Fruit fly (Drosophila melanogaster): ENCODE data around the gene gzl.

The gzl gene

dm6 chr3R:6395572-6396295 is 13.0 kb downstream of the gzl start (continued):
- TF ChIP-seq cwo (GFP tag; optimal IDR thresholded peaks at IDR 0.05) (no peak), Ets97D (GFP tag; optimal IDR thresholded peaks at IDR 0.05) (no peak), Asciz (GFP tag; optimal IDR thresholded peaks at IDR 0.05) (peak; percentile 26), phol (tag; optimal IDR thresholded peaks at IDR 0.05) (peak; percentile 11), Mes4 (GFP tag; optimal IDR thresholded peaks at IDR 0.05) (no peak), CG17568 (GFP tag; optimal IDR thresholded peaks at IDR 0.05) (no peak), HLH3B (GFP tag; IDR thresholded peaks at IDR 0.05) (no peak)

- TF ChIP-seq CG2199 (GFP tag; IDR thresholded peaks at IDR 0.05) (0 out of 3 replicates have a peak, but pooled peaks have one; percentile 34), Med (GFP tag) (peak; percentile 2), tio (GFP tag; optimal IDR thresholded peaks at IDR 0.05) (no peak)
These were observed 13.9 kb downstream of the gzl start for dm6 chr3R:6396613-6397012.

dm6 chr3R:6397611-6398092 is 14.9 kb downstream of the gzl start:
- TF ChIP-seq vfl (GFP tag; optimal IDR thresholded peaks at IDR 0.05) (no peak), Fer2 (tag; optimal IDR thresholded peaks at IDR 0.05) (no peak), CG30403 (GFP tag; optimal IDR thresholded peaks at IDR 0.05) (peak; percentile 21), sr (GFP tag; IDR thresholded peaks at IDR 0.05) (no peak), Trl (optimal IDR thresholded peaks at IDR 0.05) (no peak), Trl (GFP tag; optimal IDR thresholded peaks at IDR 0.05) (no peak), sd (tag; optimal IDR thresholded peaks at IDR 0.05) (no peak), lab (GFP tag; optimal IDR thresholded peaks at IDR 0.05) (peak; percentile 27), ci (GFP tag; IDR thresholded peaks at IDR 0.05) (no peak), insv (GFP tag; optimal IDR thresholded peaks at IDR 0.05) (no peak), ac (GFP tag; optimal IDR thresholded peaks at IDR 0.05) (no peak), eve (GFP tag; optimal IDR thresholded peaks at IDR 0.05) (peak in 1 of 2 experiments; percentile 14), CG18619 (GFP tag; optimal IDR thresholded peaks at IDR 0.05) (no peak), al (GFP tag; IDR thresholded peaks at IDR 0.05) (peak; percentile 27; the same call in 1 of the 2 replicates), CG15011 (GFP tag; optimal IDR thresholded peaks at IDR 0.05) (no peak), CG8388 (GFP tag; optimal IDR thresholded peaks at IDR 0.05) (no peak), hkb (optimal IDR thresholded peaks at IDR 0.05) (no peak), hkb (GFP tag; IDR thresholded peaks at IDR 0.05) (no peak), CG2120 (GFP tag; optimal IDR thresholded peaks at IDR 0.05) (peak; percentile 61), CG2875 (GFP tag; optimal IDR thresholded peaks at IDR 0.05) (no peak), Dref (GFP tag; IDR thresholded peaks at IDR 0.05) (no peak), CG9817 (tag; optimal IDR thresholded peaks at IDR 0.05) (peak; percentile 21), ro (GFP tag; IDR thresholded peaks at IDR 0.05) (no peak), twi (tag; optimal IDR thresholded peaks at IDR 0.05) (no peak), inv (GFP tag; IDR thresholded peaks at IDR 0.05; ENCODE audit: partially characterized antibody) (no peak), Dbx (GFP tag; IDR thresholded peaks at IDR 0.05) (no peak), Deaf1 (tag; optimal IDR thresholded peaks at IDR 0.05) (no peak), jigr1 (GFP tag; IDR thresholded peaks at IDR 0.05) (no peak), nom (GFP tag; optimal IDR thresholded peaks at IDR 0.05) (no peak), kah (GFP tag; optimal IDR thresholded peaks at IDR 0.05) (no peak), CG11723 (GFP tag; optimal IDR thresholded peaks at IDR 0.05) (no peak), CG6765 (GFP tag; optimal IDR thresholded peaks at IDR 0.05) (no peak), row (GFP tag; IDR thresholded peaks at IDR 0.05) (peak; percentile 61), CG14014 (GFP tag; IDR thresholded peaks at IDR 0.05) (no peak), Nf-YA (GFP tag; IDR thresholded peaks at IDR 0.05) (no peak), CG12104 (GFP tag; optimal IDR thresholded peaks at IDR 0.05) (no peak), CG10147 (GFP tag; optimal IDR thresholded peaks at IDR 0.05) (no peak), Rfx (GFP tag; IDR thresholded peaks at IDR 0.05) (0 out of 2 replicates have a peak, but pooled peaks have one; percentile 23)
